Worm (Caenorhabditis elegans): ENCODE data around the gene cnb-1.

DNA sequence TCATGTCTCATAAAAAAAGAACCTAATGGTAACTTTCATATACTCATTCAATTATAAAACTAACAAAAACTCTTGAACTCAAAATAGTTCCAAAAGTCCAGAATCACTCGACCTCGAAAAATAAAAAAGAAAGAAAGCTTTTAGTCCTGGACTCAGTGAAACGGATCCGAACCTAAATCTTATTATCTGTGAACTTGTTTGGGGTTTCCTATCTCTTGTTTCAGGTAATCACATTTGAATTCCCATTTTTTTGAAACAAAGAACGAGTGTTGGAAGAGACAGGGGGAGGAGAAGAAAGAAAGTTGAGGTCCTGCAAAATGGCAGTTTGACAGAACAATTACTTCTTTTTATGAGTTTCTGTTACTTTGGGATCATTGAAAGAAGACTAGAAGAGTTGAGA is 21.3 kb upstream of the cnb-1 start:
- TF ChIP-seq elt-3 (tag; optimal IDR thresholded peaks at IDR 0.05): no peak
- TF ChIP-seq nhr-237 (tag; optimal IDR thresholded peaks at IDR 0.05): no peak

All from whole organism, L3 larva.